Worm (Caenorhabditis elegans): ENCODE measurements around the gene glb-17.

DNA sequence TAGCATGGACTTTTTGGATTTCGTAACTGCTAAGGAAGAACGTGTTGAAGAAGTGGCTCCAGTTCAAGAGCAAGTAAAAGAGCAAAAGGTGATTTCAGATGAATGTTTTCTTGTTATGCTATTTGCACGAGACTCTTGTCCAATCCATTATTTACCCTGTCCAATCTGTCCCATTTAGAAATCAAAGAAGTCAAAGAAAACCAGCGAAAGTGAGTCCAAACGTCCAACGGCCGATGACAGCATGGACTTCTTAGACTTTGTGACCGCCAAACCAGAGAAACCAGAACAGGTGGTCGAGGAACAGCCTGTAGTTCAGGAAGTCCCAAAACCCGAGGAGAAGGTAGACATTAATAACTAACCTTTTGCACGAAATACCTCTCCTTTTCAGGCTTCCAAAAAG lies 21.6 kb downstream of the glb-17 start:
- TF ChIP-seq ztf-11 (tag; optimal IDR thresholded peaks at IDR 0.05) (no peak), nhr-237 (tag; optimal IDR thresholded peaks at IDR 0.05) (no peak), pqm-1 (tag; optimal IDR thresholded peaks at IDR 0.05) (no peak), fos-1 (tag; optimal IDR thresholded peaks at IDR 0.05) (no peak), fkh-8 (tag; optimal IDR thresholded peaks at IDR 0.05) (no peak), nhr-11 (tag; optimal IDR thresholded peaks at IDR 0.05) (no peak), tbx-2 (tag; optimal IDR thresholded peaks at IDR 0.05) (no peak), ceh-88 (GFP tag; IDR thresholded peaks at IDR 0.05) (no peak), ztf-4 (tag; optimal IDR thresholded peaks at IDR 0.05) (no peak), xbp-1 (tag; optimal IDR thresholded peaks at IDR 0.05) (no peak), nhr-47 (tag; optimal IDR thresholded peaks at IDR 0.05) (no peak)
